Worm (Caenorhabditis elegans) whole organism, midembryonic: ENCODE measurements around the gene B0554.4.

Experiments
- T22C8.4 ChIP-seq: fragments of 200-800 bp; sonication (Bioruptor generic); IDR thresholded peaks from 2 replicates; pipeline ENCODE4 v1.3.6; 2022; ENCODE audit warnings: missing genetic modification characterization, missing compliant biosample characterization
- cog-1 ChIP-seq: sonication (generic microtip); optimal IDR thresholded peaks from 2 replicates; lab custom pipeline; 2016; ENCODE audit warnings: missing genetic modification characterization, missing compliant biosample characterization
- flt-1 ChIP-seq: fragments of 200-800 bp; sonication (Bioruptor generic); IDR thresholded peaks from 2 replicates; pipeline ENCODE4 v1.3.6; 2022; ENCODE audit warnings: missing genetic modification characterization, missing compliant biosample characterization
- klf-2 ChIP-seq: fragments of 200-800 bp; sonication (Bioruptor generic); conservative IDR thresholded peaks from 2 replicates; pipeline ENCODE4 v1.3.6; 2022; ENCODE audit warnings: missing genetic modification reagents, missing genetic modification characterization, missing compliant biosample characterization
- med-1 ChIP-seq: sonication (generic microtip); optimal IDR thresholded peaks from 2 replicates; lab custom pipeline; 2017; ENCODE audit warnings: missing genetic modification characterization, mild to moderate bottlenecking, missing compliant biosample characterization, antibody characterized with exemption, missing genetic modification reagents; ENCODE audit not compliant: insufficient read depth
- ref-1 ChIP-seq: fragments of 200-800 bp; sonication (Bioruptor generic); conservative IDR thresholded peaks from 2 replicates; pipeline ENCODE4 v1.3.6; 2022; ENCODE audit warnings: missing genetic modification reagents, missing genetic modification characterization, missing compliant biosample characterization
- tab-1 ChIP-seq: fragments of 200-800 bp; sonication (Bioruptor generic); IDR thresholded peaks from 2 replicates; pipeline ENCODE4 v1.3.6; 2022; ENCODE audit warnings: missing genetic modification characterization, missing compliant biosample characterization
- ztf-23 ChIP-seq: fragments of 200-800 bp; sonication (Bioruptor generic); IDR thresholded peaks from 2 replicates; pipeline ENCODE4 v1.3.6; 2022; ENCODE audit warnings: missing genetic modification reagents, missing genetic modification characterization, missing compliant biosample characterization
- ztf-29 ChIP-seq: fragments of 200-800 bp; sonication (Bioruptor generic); IDR thresholded peaks from 2 replicates; pipeline ENCODE4 v1.3.6; 2022; ENCODE audit warnings: missing genetic modification reagents, missing genetic modification characterization, missing compliant biosample characterization

Gene B0554.4

DNA sequence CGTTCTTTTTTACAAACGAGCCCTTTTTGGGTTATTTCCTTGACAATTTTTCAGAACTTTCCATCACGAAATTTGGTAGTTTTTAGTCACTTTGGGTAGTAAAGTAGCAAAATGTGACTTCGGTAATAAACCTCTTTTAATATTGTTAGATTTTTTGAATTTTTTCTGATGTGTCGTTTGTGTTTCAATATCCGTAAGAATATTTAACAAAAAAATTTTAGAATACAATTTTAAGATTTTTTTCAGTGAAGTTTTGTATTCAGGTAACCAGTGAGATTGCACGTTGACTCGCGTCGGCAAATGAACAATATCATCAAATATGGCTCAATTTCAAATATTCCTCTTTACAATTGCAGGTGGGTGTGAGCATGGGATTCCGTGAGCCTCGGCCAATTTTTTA lies 43.6 kb downstream of the B0554.4 start, which contains the start of gene srt-31:
Gene srt-31 (plus strand): TSS at position 301 of the 400 bp plus-strand sequence.
- TF ChIP-seq klf-2 (GFP tag; lab: Robert Waterston, UW) (no peak), cog-1 (tag; lab: Kevin White, UChicago) (no peak), ztf-29 (GFP tag; lab: Robert Waterston, UW) (no peak), flt-1 (GFP tag; lab: Robert Waterston, UW) (no peak), T22C8.4 (no peak), tab-1 (GFP tag; lab: Robert Waterston, UW) (no peak), ref-1 (GFP tag; lab: Robert Waterston, UW) (no peak), med-1 (GFP tag; lab: Kevin White, UChicago) (no peak), ztf-23 (GFP tag; lab: Robert Waterston, UW) (no peak)

DNA sequence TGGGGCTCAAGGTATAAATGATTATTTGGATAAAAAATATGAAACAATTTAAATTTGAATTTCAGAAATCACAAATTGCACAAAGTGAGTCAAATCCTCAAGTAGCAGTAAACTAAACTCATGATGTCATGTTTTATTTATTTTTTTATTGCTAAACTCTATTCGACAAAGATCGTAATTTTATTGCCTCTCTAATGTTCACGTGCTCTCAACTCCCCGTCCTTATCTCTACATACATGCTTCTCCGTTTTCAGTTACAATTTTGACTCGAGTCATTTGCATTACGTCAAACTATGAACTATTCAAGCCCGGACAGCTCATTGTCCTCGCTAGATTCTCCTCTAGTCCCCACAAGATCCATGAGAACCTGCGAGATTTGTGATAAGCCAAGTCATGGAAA lies 45.6 kb downstream of the B0554.4 start, which contains the start of gene nhr-99:
Gene nhr-99 (plus strand): TSS at position 263 of the 400 bp plus-strand sequence.
- no peak for TF ChIP-seq flt-1 (GFP tag; lab: Robert Waterston, UW)
- TF ChIP-seq ztf-29 (GFP tag; lab: Robert Waterston, UW): no peak
- TF ChIP-seq tab-1 (GFP tag; lab: Robert Waterston, UW): no peak
- no peak for TF ChIP-seq ref-1 (GFP tag; lab: Robert Waterston, UW)
- no peak for TF ChIP-seq ztf-23 (GFP tag; lab: Robert Waterston, UW)
- TF ChIP-seq med-1 (GFP tag; lab: Kevin White, UChicago): no peak
- TF ChIP-seq T22C8.4: no peak
- no peak for TF ChIP-seq cog-1 (tag; lab: Kevin White, UChicago)
- TF ChIP-seq klf-2 (GFP tag; lab: Robert Waterston, UW): no peak

ce11 chrV:477664-478212 lies 48.8 kb downstream of the B0554.4 start, which contains the start of gene nhr-55:
TSS of gene nhr-55 (plus strand) at chrV:478162.
- no peak for TF ChIP-seq klf-2 (GFP tag; lab: Robert Waterston, UW)
- TF ChIP-seq ztf-23 (GFP tag; lab: Robert Waterston, UW): no peak
- TF ChIP-seq flt-1 (GFP tag; lab: Robert Waterston, UW): no peak
- no peak for TF ChIP-seq ref-1 (GFP tag; lab: Robert Waterston, UW)
- TF ChIP-seq cog-1 (tag; lab: Kevin White, UChicago): no peak
- TF ChIP-seq med-1 (GFP tag; lab: Kevin White, UChicago): no peak
- TF ChIP-seq ztf-29 (GFP tag; lab: Robert Waterston, UW): no peak
- TF ChIP-seq tab-1 (GFP tag; lab: Robert Waterston, UW): no peak
- TF ChIP-seq T22C8.4: no peak

ce11 chrV:479046-479445 lies 50.1 kb downstream of the B0554.4 start:
- TF ChIP-seq ztf-29 (GFP tag; lab: Robert Waterston, UW): no peak
- no peak for TF ChIP-seq cog-1 (tag; lab: Kevin White, UChicago)
- no peak for TF ChIP-seq flt-1 (GFP tag; lab: Robert Waterston, UW)
- TF ChIP-seq med-1 (GFP tag; lab: Kevin White, UChicago): no peak
- no peak for TF ChIP-seq tab-1 (GFP tag; lab: Robert Waterston, UW)
- no peak for TF ChIP-seq T22C8.4
- no peak for TF ChIP-seq ref-1 (GFP tag; lab: Robert Waterston, UW)
- TF ChIP-seq ztf-23 (GFP tag; lab: Robert Waterston, UW): no peak
- TF ChIP-seq klf-2 (GFP tag; lab: Robert Waterston, UW): no peak

DNA sequence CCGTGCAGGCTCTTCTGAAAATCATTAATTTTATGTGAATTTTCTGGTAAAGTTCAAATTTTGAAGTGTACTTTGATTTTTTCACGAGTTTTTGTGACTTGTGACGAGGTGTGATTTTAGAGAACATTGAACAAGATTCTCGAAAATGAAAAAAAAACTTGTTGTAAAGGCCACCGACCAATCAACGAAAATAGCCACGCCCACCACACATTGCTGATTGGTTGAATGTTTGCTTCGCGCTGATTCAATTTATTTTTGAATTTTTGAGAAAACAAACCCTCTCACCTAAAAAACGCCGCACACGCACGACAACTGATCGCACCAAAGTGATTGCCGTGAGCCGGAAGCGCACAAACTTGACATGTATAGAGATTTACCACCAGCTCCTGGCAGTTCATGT lies 53.9 kb downstream of the B0554.4 start:
- TF ChIP-seq ref-1 (GFP tag; lab: Robert Waterston, UW): no peak
- TF ChIP-seq klf-2 (GFP tag; lab: Robert Waterston, UW): no peak
- TF ChIP-seq flt-1 (GFP tag; lab: Robert Waterston, UW): no peak
